Fruit fly (Drosophila melanogaster): ENCODE results near the gene CG33664.
A peak's percentile ranks its signal among the peaks of the same experiment; 100 is the strongest.

CG33664 gene

DNA sequence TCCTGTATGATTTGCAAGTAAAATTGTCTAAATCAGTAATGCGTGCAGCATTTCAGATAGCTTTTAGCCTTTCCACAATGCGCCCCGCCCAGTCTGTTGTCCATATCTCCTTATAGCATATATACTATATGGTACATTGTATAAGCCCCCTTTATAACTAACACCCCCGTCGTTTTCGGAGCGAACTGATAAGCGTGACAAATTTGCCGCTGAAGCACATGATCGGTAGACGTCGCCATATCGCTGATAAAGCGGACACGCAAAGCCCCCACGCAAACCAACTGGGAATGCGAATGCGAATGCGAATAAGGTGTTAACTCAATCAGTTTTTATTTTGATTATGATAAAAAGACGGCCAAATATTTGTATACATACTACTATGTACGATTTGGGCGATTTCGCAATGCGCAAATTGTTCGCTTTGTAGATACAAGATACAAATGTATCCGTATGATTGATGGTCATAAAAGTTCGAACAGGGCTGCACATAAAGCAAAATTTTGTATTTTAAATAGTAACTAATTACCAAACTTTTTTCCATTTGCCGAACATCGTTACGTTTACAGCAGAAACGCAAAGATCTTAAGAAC is 28.8 kb upstream of the CG33664 start:
- TF ChIP-seq CG7101 (tag; optimal IDR thresholded peaks at IDR 0.05), result peak; percentile 16
- no peak for TF ChIP-seq CG1620 (GFP tag; optimal IDR thresholded peaks at IDR 0.05)
- no peak for TF ChIP-seq CG14711 (tag; optimal IDR thresholded peaks at IDR 0.05)
- TF ChIP-seq toe (GFP tag; optimal IDR thresholded peaks at IDR 0.05), result no peak
- TF ChIP-seq tj (GFP tag; optimal IDR thresholded peaks at IDR 0.05), result peak; percentile 64
- no peak for TF ChIP-seq ovo (GFP tag; optimal IDR thresholded peaks at IDR 0.05)
- no peak for TF ChIP-seq pad (GFP tag; optimal IDR thresholded peaks at IDR 0.05)
- no peak for TF ChIP-seq CG11617 (GFP tag; optimal IDR thresholded peaks at IDR 0.05)
- TF ChIP-seq kay (GFP tag; ENCODE audit: borderline replicate concordance), result peak; percentile 57
- TF ChIP-seq cic (GFP tag; optimal IDR thresholded peaks at IDR 0.05), result no peak
- TF ChIP-seq CG7045 (GFP tag; optimal IDR thresholded peaks at IDR 0.05), result no peak
- TF ChIP-seq CG12768 (GFP tag; optimal IDR thresholded peaks at IDR 0.05), result no peak
- TF ChIP-seq CG33017 (tag; optimal IDR thresholded peaks at IDR 0.05), result peak; percentile 15
- TF ChIP-seq Crg-1 (GFP tag; optimal IDR thresholded peaks at IDR 0.05), result no peak
- TF ChIP-seq Clk (GFP tag; optimal IDR thresholded peaks at IDR 0.05), result no peak
- TF ChIP-seq cnc (optimal IDR thresholded peaks at IDR 0.05), result no peak
- TF ChIP-seq CG5204 (GFP tag; optimal IDR thresholded peaks at IDR 0.05), result no peak
- TF ChIP-seq Hr96 (GFP tag; optimal IDR thresholded peaks at IDR 0.05), result no peak
- TF ChIP-seq bab1 (GFP tag; optimal IDR thresholded peaks at IDR 0.05), result no peak
- TF ChIP-seq Mnt (GFP tag; optimal IDR thresholded peaks at IDR 0.05), result peak; percentile 56

DNA sequence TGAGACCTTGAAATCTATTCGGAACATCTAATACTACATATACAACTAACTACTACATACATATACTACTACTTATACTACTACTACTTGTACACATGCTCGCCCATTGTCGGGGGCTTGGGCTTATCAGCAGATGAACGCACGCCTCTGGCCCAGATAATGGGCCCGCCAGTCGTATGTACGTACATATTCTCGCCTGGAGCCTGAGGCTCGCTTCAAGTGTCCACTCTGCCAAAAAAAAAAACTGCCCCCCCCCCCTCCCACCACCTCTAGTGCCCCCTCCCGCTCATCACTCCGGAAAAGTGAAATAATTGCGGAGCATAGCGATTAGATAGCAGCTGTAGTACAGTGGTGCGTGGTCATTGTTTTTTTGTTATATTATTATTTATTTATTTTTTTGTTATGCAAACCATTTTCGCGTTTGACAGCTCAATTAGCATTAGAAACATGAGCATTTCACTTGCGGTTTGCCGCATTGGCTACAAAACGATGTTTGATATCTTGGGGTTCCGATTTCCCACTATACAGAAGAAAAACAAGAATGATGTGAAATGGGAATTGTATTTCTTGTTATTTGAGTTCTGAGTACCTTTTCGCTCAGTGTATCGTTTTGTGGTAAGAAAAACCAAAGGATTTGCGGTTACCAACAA is 27.1 kb upstream of the CG33664 start:
- TF ChIP-seq Clk (GFP tag; optimal IDR thresholded peaks at IDR 0.05), result no peak
- no peak for TF ChIP-seq CG7101 (tag; optimal IDR thresholded peaks at IDR 0.05)
- peak; percentile 77 for TF ChIP-seq cic (GFP tag; optimal IDR thresholded peaks at IDR 0.05)
- TF ChIP-seq tj (GFP tag; optimal IDR thresholded peaks at IDR 0.05), result peak; percentile 23
- no peak for TF ChIP-seq bab1 (GFP tag; optimal IDR thresholded peaks at IDR 0.05)
- peak; percentile 7 for TF ChIP-seq ovo (GFP tag; optimal IDR thresholded peaks at IDR 0.05)
- TF ChIP-seq Mnt (GFP tag; optimal IDR thresholded peaks at IDR 0.05), result no peak

DNA sequence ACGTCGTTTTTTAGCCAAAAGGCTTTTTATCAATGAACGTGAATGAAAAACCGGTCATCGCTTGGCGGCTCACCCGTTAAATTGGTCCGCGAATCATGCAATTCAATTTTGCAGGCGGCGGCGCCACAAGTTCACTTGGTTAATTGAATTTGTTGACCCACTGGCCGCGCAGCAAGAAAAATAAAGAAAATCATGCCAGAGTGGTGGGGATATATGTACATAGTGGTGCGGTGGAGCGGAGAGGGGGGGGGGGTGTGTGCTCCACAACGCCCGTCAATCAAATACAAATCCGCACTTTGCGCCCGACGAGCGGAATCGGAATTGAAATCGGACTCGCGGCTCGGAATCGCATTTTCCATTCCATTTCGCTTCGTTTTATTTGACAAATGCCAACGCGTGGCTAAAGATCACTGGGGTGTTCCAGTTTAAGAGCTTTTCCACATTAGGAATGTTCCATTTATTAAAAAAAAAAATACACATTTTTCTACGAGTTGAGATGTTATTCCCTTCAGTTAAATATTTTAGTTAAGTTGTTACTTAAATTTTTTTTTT is 26.5 kb upstream of the CG33664 start:
- TF ChIP-seq CG12768 (GFP tag; optimal IDR thresholded peaks at IDR 0.05) (peak; percentile 55), CG7101 (tag; optimal IDR thresholded peaks at IDR 0.05) (peak; percentile 35), cic (GFP tag; optimal IDR thresholded peaks at IDR 0.05) (peak; percentile 26), CG14711 (tag; optimal IDR thresholded peaks at IDR 0.05) (no peak)

DNA sequence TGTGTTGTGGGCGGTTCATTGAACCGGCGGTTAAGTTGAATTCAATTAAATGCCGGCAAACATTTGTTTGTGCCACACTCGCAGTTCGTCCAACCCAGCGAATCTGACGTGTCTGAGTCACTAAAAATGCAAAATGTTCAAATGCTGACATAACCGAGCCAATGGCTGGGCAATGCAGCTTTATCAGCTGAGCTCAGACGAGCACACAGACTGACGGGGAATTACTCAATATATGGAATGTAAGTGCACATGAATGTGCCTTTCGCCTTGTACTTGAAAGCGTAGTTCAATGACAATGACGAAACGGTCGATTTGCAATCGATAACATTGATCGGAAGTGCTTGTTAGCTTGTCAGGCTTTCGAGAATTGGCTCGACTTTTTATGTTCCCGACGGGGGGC is 25.8 kb upstream of the CG33664 start:
- TF ChIP-seq ovo (GFP tag; optimal IDR thresholded peaks at IDR 0.05) (no peak), tj (GFP tag; optimal IDR thresholded peaks at IDR 0.05) (peak; percentile 12), kay (GFP tag; ENCODE audit: borderline replicate concordance) (peak; percentile 75), CG12768 (GFP tag; optimal IDR thresholded peaks at IDR 0.05) (no peak)

DNA sequence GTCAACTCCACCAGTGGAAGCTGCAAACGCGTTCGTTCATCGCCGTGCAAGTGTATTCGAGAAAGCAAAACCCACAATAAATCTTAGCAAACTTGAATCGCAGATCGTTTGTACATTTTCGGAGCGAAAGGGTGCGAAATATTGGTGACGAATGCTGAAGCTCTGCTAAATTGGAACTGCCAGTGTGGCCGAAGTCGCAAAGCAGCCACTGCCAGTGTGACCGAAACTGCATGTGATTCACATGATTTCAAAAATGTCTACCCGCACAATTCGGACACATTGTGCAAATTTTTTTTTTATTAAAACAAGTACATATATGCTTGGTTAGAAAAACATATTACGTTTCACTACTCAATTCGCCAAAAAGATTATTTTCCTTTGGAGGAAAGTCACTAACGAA is 22.8 kb upstream of the CG33664 start:
- TF ChIP-seq bab1 (GFP tag; optimal IDR thresholded peaks at IDR 0.05), result no peak
- TF ChIP-seq CG14711 (tag; optimal IDR thresholded peaks at IDR 0.05), result no peak
- no peak for TF ChIP-seq toe (GFP tag; optimal IDR thresholded peaks at IDR 0.05)
- no peak for TF ChIP-seq Mnt (GFP tag; optimal IDR thresholded peaks at IDR 0.05)
- no peak for TF ChIP-seq cic (GFP tag; optimal IDR thresholded peaks at IDR 0.05)
- TF ChIP-seq cnc (optimal IDR thresholded peaks at IDR 0.05), result no peak
- TF ChIP-seq CG12768 (GFP tag; optimal IDR thresholded peaks at IDR 0.05), result no peak
- TF ChIP-seq CG7045 (GFP tag; optimal IDR thresholded peaks at IDR 0.05), result no peak
- TF ChIP-seq ovo (GFP tag; optimal IDR thresholded peaks at IDR 0.05), result no peak
- no peak for TF ChIP-seq CG33017 (tag; optimal IDR thresholded peaks at IDR 0.05)

DNA sequence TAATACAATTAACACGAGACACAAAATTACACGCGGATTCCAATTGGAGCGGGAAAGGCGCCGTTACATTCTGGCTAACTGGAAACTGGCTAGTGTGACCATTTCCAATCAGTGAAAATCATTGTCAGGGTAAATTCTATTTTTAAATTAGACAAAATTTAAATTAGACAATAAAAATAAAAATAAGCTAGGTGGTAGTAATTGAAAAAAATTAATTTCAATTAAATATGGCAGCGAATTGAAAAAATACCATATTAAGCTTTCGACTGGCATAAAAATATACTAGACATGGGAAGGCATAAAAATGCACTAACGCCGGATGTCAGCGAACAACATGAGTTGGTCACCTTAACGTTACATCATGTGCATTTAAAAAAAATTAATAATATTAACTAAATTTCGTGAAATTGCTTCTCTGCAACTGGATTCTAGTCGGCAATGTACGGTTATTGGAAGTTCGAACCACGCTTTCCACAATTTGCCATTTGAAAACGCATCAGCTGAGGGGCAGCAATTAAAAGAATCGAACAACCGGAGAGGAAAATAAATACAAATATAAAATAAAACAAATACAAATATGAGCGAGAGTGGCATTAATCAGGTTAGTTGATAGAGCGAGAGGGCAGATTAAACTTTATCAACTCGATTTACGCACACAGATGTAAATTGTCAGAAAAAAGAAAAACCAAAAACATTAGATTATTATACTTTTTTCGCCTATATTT is 18.2 kb upstream of the CG33664 start, which contains the start of the genes swa and Marf:
TSS of gene swa (minus strand) at position 77 of the 725 bp plus-strand sequence.
TSS of gene Marf (plus strand) at position 318 of the 725 bp plus-strand sequence.
- peak; percentile 88 for TF ChIP-seq kay (GFP tag; ENCODE audit: borderline replicate concordance)
- no peak for TF ChIP-seq CG11617 (GFP tag; optimal IDR thresholded peaks at IDR 0.05)
- TF ChIP-seq bab1 (GFP tag; optimal IDR thresholded peaks at IDR 0.05), result no peak

DNA sequence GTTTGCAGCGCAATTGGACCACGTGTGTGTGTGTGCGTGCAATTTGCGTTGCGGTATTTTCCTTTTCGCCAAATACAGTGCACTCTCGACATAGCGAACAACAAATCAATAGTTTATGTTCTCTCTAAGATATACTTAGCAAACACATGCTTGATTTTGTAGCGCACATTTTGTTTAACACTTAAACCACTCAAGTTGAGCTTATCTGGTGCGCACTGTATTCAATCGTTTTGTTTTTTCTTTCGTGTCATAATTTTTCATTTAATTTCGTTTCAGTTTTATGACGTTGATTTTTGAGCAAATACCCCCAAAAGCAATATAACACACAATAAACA is 17.7 kb upstream of the CG33664 start:
- TF ChIP-seq Hr96 (GFP tag; optimal IDR thresholded peaks at IDR 0.05) (peak; percentile 93), CG5204 (GFP tag; optimal IDR thresholded peaks at IDR 0.05) (peak; percentile 90), tj (GFP tag; optimal IDR thresholded peaks at IDR 0.05) (peak; percentile 78), CG11617 (GFP tag; optimal IDR thresholded peaks at IDR 0.05) (peak; percentile 94), bab1 (GFP tag; optimal IDR thresholded peaks at IDR 0.05) (peak; percentile 97), cic (GFP tag; optimal IDR thresholded peaks at IDR 0.05) (peak; percentile 89), CG33017 (tag; optimal IDR thresholded peaks at IDR 0.05) (peak; percentile 92), toe (GFP tag; optimal IDR thresholded peaks at IDR 0.05) (peak; percentile 89), Clk (GFP tag; optimal IDR thresholded peaks at IDR 0.05) (peak; percentile 82), CG14711 (tag; optimal IDR thresholded peaks at IDR 0.05) (peak; percentile 93), ovo (GFP tag; optimal IDR thresholded peaks at IDR 0.05) (peak; percentile 71), cnc (optimal IDR thresholded peaks at IDR 0.05) (no peak), CG12768 (GFP tag; optimal IDR thresholded peaks at IDR 0.05) (peak; percentile 95), CG7045 (GFP tag; optimal IDR thresholded peaks at IDR 0.05) (peak; percentile 93), CG1620 (GFP tag; optimal IDR thresholded peaks at IDR 0.05) (peak; percentile 94), Mnt (GFP tag; optimal IDR thresholded peaks at IDR 0.05) (peak; percentile 95), kay (GFP tag; ENCODE audit: borderline replicate concordance) (peak; percentile 4), pad (GFP tag; optimal IDR thresholded peaks at IDR 0.05) (peak; percentile 87), CG7101 (tag; optimal IDR thresholded peaks at IDR 0.05) (peak; percentile 98), Crg-1 (GFP tag; optimal IDR thresholded peaks at IDR 0.05) (peak; percentile 93)

All from whole organism, adult.